Worm (Caenorhabditis elegans) whole organism, L4/young adult: ENCODE results near the gene M163.8.

ENCODE experiments used
- W03F9.2 ChIP-seq: fragments of 150-350 bp; optimal IDR thresholded peaks from 2 replicates; lab custom pipeline; 2014; ENCODE audit warnings: missing biosample characterization, missing genetic modification characterization
- dao-5 ChIP-seq: sonication (generic microtip); optimal IDR thresholded peaks from 2 replicates; lab custom pipeline; 2016; ENCODE audit warnings: missing genotype, missing genetic modification characterization, moderate library complexity, missing compliant biosample characterization
- him-1 ChIP-seq: sonication (generic microtip); optimal IDR thresholded peaks from 2 replicates; lab custom pipeline; 2016; ENCODE audit warnings: missing genotype, missing genetic modification reagents, missing genetic modification characterization, missing compliant biosample characterization

DNA sequence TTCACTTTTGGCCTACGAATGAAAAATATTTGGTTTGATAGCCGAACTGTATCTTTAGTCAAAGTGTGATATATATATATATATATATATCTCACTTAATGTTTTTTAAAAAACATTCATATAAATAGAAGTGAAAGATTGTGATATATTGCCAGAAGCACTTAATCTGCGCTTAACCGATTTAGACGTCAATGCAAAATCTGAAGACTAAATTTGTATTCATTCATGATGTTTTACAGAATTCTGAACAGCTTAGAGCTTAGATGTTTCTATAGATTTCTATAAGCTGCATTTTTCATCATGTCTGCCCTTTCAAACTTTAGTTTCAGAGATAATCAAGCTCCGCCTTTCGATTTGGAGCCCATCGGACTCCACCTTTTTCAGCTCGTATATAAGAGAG is 42.6 kb upstream of the M163.8 start, which contains the start of gene F23D12.3:
- TF ChIP-seq him-1 (tag; lab: Kevin White, UChicago) (no peak), W03F9.2 (tag; lab: Kevin White, UChicago) (no peak), dao-5 (tag; lab: Kevin White, UChicago) (no peak)
